Worm (Caenorhabditis elegans): Measurements from ENCODE around the gene asp-9.

ce11 chrIV:6140700-6141099, 45.0 kb upstream of the asp-9 start:
- TF ChIP-seq sox-4 (tag; optimal IDR thresholded peaks at IDR 0.05) (no peak), ceh-48 (tag; optimal IDR thresholded peaks at IDR 0.05) (no peak), npax-4 (tag; optimal IDR thresholded peaks at IDR 0.05) (no peak), tbx-2 (tag; optimal IDR thresholded peaks at IDR 0.05) (no peak), ceh-45 (GFP tag; IDR thresholded peaks at IDR 0.05) (no peak), F13H6.1 (tag; optimal IDR thresholded peaks at IDR 0.05) (no peak), eyg-1 (tag; optimal IDR thresholded peaks at IDR 0.05) (no peak), ama-1 (optimal IDR thresholded peaks at IDR 0.05) (no peak), elt-4 (tag; optimal IDR thresholded peaks at IDR 0.05) (no peak), ceh-18 (tag; optimal IDR thresholded peaks at IDR 0.05) (no peak), C08G9.2 (tag; optimal IDR thresholded peaks at IDR 0.05) (no peak), K09A11.1 (tag; optimal IDR thresholded peaks at IDR 0.05; ENCODE audit: insufficient read depth) (no peak), mec-3 (tag; optimal IDR thresholded peaks at IDR 0.05; ENCODE audit: borderline replicate concordance) (no peak)
